Worm (Caenorhabditis elegans): ENCODE results near the gene C28H8.7.

ce11 chrIII:5925724-5926123 is 38.9 kb upstream of the C28H8.7 start, which contains the start of the genes dnc-2 and bcl-7:
- TF ChIP-seq rnt-1 (tag; optimal IDR thresholded peaks at IDR 0.05) (peak; percentile 66), nhr-77 (tag; optimal IDR thresholded peaks at IDR 0.05) (no peak)
